Fruit fly (Drosophila melanogaster) whole organism, embryonic: ENCODE results near the gene mia.

Experiments
- Asciz ChIP-seq: fragments of 200-800 bp; sonication (Bioruptor generic); optimal IDR thresholded peaks from 2 replicates; lab custom pipeline; 2017; ENCODE audit warnings: missing biosample characterization, mild to moderate bottlenecking, missing genetic modification characterization, missing genetic modification reagents
- Awh ChIP-seq: fragments of 200-800 bp; sonication (Bioruptor generic); IDR thresholded peaks from 2 replicates; pipeline ENCODE4, ENCODE4 v1.3.6; 2022; ENCODE audit warnings: missing biosample characterization, missing genetic modification characterization
- CG11723 ChIP-seq: fragments of 200-800 bp; sonication (Bioruptor generic); optimal IDR thresholded peaks from 2 replicates; lab custom pipeline; 2017; ENCODE audit warnings: missing biosample characterization, mild to moderate bottlenecking, missing genetic modification characterization
- CG12071 ChIP-seq: fragments of 200-800 bp; sonication (Bioruptor generic); optimal IDR thresholded peaks from 3 replicates; lab custom pipeline; 2018; ENCODE audit warnings: missing biosample characterization, mild to moderate bottlenecking, missing genetic modification characterization
- CG14965 ChIP-seq: fragments of 200-800 bp; sonication (Bioruptor generic); optimal IDR thresholded peaks from 2 replicates; lab custom pipeline; 2016; ENCODE audit warnings: missing biosample characterization, missing genetic modification characterization, borderline replicate concordance
- CG1529 ChIP-seq: fragments of 200-800 bp; sonication (Bioruptor generic); optimal IDR thresholded peaks from 3 replicates; lab custom pipeline; 2018; ENCODE audit warnings: missing biosample characterization, missing genetic modification characterization
- CG1603 ChIP-seq: fragments of 200-800 bp; sonication (Bioruptor generic); optimal IDR thresholded peaks from 2 replicates; lab custom pipeline; 2019; ENCODE audit warnings: missing biosample characterization, mild to moderate bottlenecking, missing genetic modification characterization, moderate library complexity
- CG18599 ChIP-seq: fragments of 200-800 bp; sonication (Bioruptor generic); optimal IDR thresholded peaks from 3 replicates; lab custom pipeline; 2017; ENCODE audit warnings: missing biosample characterization, missing genetic modification characterization, mild to moderate bottlenecking, moderate library complexity, missing genetic modification reagents
- CG18619 ChIP-seq: fragments of 200-800 bp; sonication (Bioruptor generic); optimal IDR thresholded peaks from 3 replicates; lab custom pipeline; 2017; ENCODE audit warnings: missing biosample characterization, mild to moderate bottlenecking, missing genetic modification characterization
- CG2116 ChIP-seq: fragments of 200-800 bp; sonication (Bioruptor generic); optimal IDR thresholded peaks from 3 replicates; lab custom pipeline; 2018; ENCODE audit warnings: missing biosample characterization, mild to moderate bottlenecking, missing genetic modification characterization
- CG2875 ChIP-seq: fragments of 200-800 bp; sonication (Bioruptor generic); optimal IDR thresholded peaks from 2 replicates; lab custom pipeline; 2017; ENCODE audit warnings: missing biosample characterization, mild to moderate bottlenecking, missing genetic modification characterization, missing genetic modification reagents
- CG32532 ChIP-seq: fragments of 200-800 bp; sonication (Bioruptor generic); IDR thresholded peaks from 2 replicates; pipeline ENCODE4 v1.3.6; 2022; ENCODE audit warnings: missing biosample characterization, missing genetic modification characterization
- CG4820 ChIP-seq: fragments of 200-800 bp; sonication (Bioruptor generic); optimal IDR thresholded peaks from 3 replicates; lab custom pipeline; 2016; ENCODE audit warnings: missing biosample characterization, missing genetic modification characterization
- CG7357 ChIP-seq: fragments of 200-800 bp; sonication (Bioruptor generic); IDR thresholded peaks from 3 replicates; pipeline ENCODE4 v1.3.6; 2022; ENCODE audit warnings: missing biosample characterization, missing genetic modification characterization
- CG7786 ChIP-seq: fragments of 200-800 bp; sonication (Bioruptor generic); optimal IDR thresholded peaks from 2 replicates; lab custom pipeline; 2016; ENCODE audit warnings: missing biosample characterization, missing genetic modification characterization
- CG9797 ChIP-seq: fragments of 200-800 bp; sonication (Bioruptor generic); optimal IDR thresholded peaks from 3 replicates; lab custom pipeline; 2018; ENCODE audit warnings: missing biosample characterization, mild to moderate bottlenecking, missing genetic modification characterization
- CG9876 ChIP-seq: fragments of 200-800 bp; sonication (Bioruptor generic); optimal IDR thresholded peaks from 2 replicates; lab custom pipeline; 2016; ENCODE audit warnings: missing biosample characterization, missing genetic modification characterization
- CrebB ChIP-seq: fragments of 200-800 bp; sonication (Bioruptor generic); optimal IDR thresholded peaks from 3 replicates; lab custom pipeline; 2018; ENCODE audit warnings: missing biosample characterization, mild to moderate bottlenecking, missing genetic modification characterization
- Doc3 ChIP-seq: fragments of 200-800 bp; sonication (Bioruptor generic); IDR thresholded peaks from 3 replicates; pipeline ENCODE4 v1.3.6; 2022; ENCODE audit warnings: missing biosample characterization, missing genetic modification characterization; ENCODE audit not compliant: partially characterized antibody
- Dp ChIP-seq: fragments of 200-800 bp; sonication (Bioruptor generic); optimal IDR thresholded peaks from 2 replicates; lab custom pipeline; 2018; ENCODE audit warnings: missing biosample characterization, mild to moderate bottlenecking, missing genetic modification characterization, moderate library complexity
- HLH54F ChIP-seq: fragments of 200-800 bp; sonication (Bioruptor generic); optimal IDR thresholded peaks from 3 replicates; lab custom pipeline; 2016; ENCODE audit warnings: missing biosample characterization, missing genetic modification characterization
- HmgD ChIP-seq: fragments of 200-800 bp; sonication (Bioruptor generic); optimal IDR thresholded peaks from 3 replicates; lab custom pipeline; 2016; ENCODE audit warnings: missing biosample characterization, missing genetic modification characterization
- Hr39 ChIP-seq: fragments of >200 bp; optimal IDR thresholded peaks from 2 replicates; lab custom pipeline; 2017
- Mad ChIP-seq: fragments of 200-800 bp; sonication (Bioruptor generic); optimal IDR thresholded peaks from 2 replicates; lab custom pipeline; 2016; ENCODE audit warnings: missing biosample characterization, missing genetic modification characterization
- Pdp1 ChIP-seq, 2 experiments: fragments of 200-800 bp; sonication (Bioruptor generic); optimal IDR thresholded peaks; 3 replicates each; lab custom pipeline; 2016; ENCODE audit warnings: missing biosample characterization in 2 of 2, missing genetic modification characterization in 2 of 2, mild to moderate bottlenecking in 1 of 2, moderate library complexity in 1 of 2
- Sin3A ChIP-seq: fragments of >200 bp; optimal IDR thresholded peaks from 2 replicates; lab custom pipeline; 2018
- Spps ChIP-seq: fragments of 200-800 bp; sonication (Bioruptor generic); optimal IDR thresholded peaks from 2 replicates; lab custom pipeline; 2018; ENCODE audit warnings: missing biosample characterization, mild to moderate bottlenecking, missing genetic modification characterization
- TFAM ChIP-seq: fragments of 200-800 bp; sonication (Bioruptor generic); optimal IDR thresholded peaks from 2 replicates; lab custom pipeline; 2017; ENCODE audit warnings: missing biosample characterization, missing genetic modification characterization, inconsistent platforms
- bowl ChIP-seq: fragments of 200-800 bp; sonication (Bioruptor generic); IDR thresholded peaks from 2 replicates; pipeline ENCODE4 v1.3.6; 2022; ENCODE audit warnings: missing biosample characterization, missing genetic modification characterization
- cg ChIP-seq: fragments of 200-800 bp; sonication (Bioruptor generic); optimal IDR thresholded peaks from 3 replicates; lab custom pipeline; 2019; ENCODE audit warnings: missing biosample characterization, mild to moderate bottlenecking, missing genetic modification characterization, moderate library complexity
- chm ChIP-seq: fragments of 200-800 bp; sonication (Bioruptor generic); IDR thresholded peaks from 2 replicates; pipeline ENCODE4 v1.3.6; 2022; ENCODE audit warnings: missing biosample characterization, missing genetic modification characterization
- danr ChIP-seq: fragments of 200-800 bp; sonication (Bioruptor generic); IDR thresholded peaks from 2 replicates; pipeline ENCODE4 v1.3.6; 2022; ENCODE audit warnings: missing biosample characterization, missing genetic modification characterization
- dati ChIP-seq: fragments of 200-800 bp; sonication (Bioruptor generic); IDR thresholded peaks from 2 replicates; pipeline ENCODE4 v1.3.6; 2022; ENCODE audit warnings: missing biosample characterization, missing genetic modification characterization
- gcm ChIP-seq: fragments of 200-800 bp; sonication (Bioruptor generic); optimal IDR thresholded peaks from 2 replicates; lab custom pipeline; 2019; ENCODE audit warnings: missing biosample characterization, mild to moderate bottlenecking, missing genetic modification characterization, moderate library complexity
- gfzf ChIP-seq: fragments of 200-800 bp; sonication (Bioruptor generic); optimal IDR thresholded peaks from 2 replicates; lab custom pipeline; 2016; ENCODE audit warnings: missing biosample characterization, mild to moderate bottlenecking, missing genetic modification characterization, moderate library complexity
- h ChIP-seq: fragments of >200 bp; optimal IDR thresholded peaks from 2 replicates; lab custom pipeline; 2017
- hth ChIP-seq: fragments of >200 bp; optimal IDR thresholded peaks from 2 replicates; lab custom pipeline; 2017; ENCODE audit warnings: inconsistent platforms
- ind ChIP-seq: fragments of 200-800 bp; sonication (Bioruptor generic); optimal IDR thresholded peaks from 3 replicates; lab custom pipeline; 2016; ENCODE audit warnings: missing biosample characterization, missing genetic modification characterization
- lola ChIP-seq, 3 experiments: fragments of >200 bp in 2 of 3; fragments of 200-800 bp in 1 of 3; sonication (Bioruptor generic) in 1 of 3; optimal IDR thresholded peaks; 2 replicates each; lab custom pipeline; 2017 to 2019; ENCODE audit warnings: missing biosample characterization in 3 of 3, missing genetic modification characterization in 3 of 3, mild to moderate bottlenecking in 1 of 3, moderate library complexity in 1 of 3
- nerfin-1 ChIP-seq: fragments of 200-800 bp; sonication (Bioruptor generic); optimal IDR thresholded peaks from 3 replicates; lab custom pipeline; 2019; ENCODE audit warnings: missing biosample characterization, mild to moderate bottlenecking, missing genetic modification characterization, moderate library complexity
- pan ChIP-seq, 4 experiments: fragments of >200 bp in 3 of 4; fragments of 200-800 bp in 1 of 4; sonication (Bioruptor generic) in 1 of 4; optimal IDR thresholded peaks in 3 of 4; IDR thresholded peaks in 1 of 4; 2 replicates each; pipeline versions ENCODE4 v1.3.6 to Lab custom; 2017 to 2022; ENCODE audit warnings: missing biosample characterization in 2 of 4, missing genetic modification characterization in 2 of 4, mixed read lengths in 1 of 4
- pfk ChIP-seq: fragments of 200-800 bp; sonication (Bioruptor generic); optimal IDR thresholded peaks from 2 replicates; lab custom pipeline; 2018; ENCODE audit warnings: missing biosample characterization, mild to moderate bottlenecking, missing genetic modification characterization, moderate library complexity
- ro ChIP-seq: fragments of 200-800 bp; sonication (Bioruptor generic); IDR thresholded peaks from 2 replicates; pipeline ENCODE4 v1.3.6; 2022; ENCODE audit warnings: missing biosample characterization, missing genetic modification characterization
- salm ChIP-seq: fragments of 200-800 bp; sonication (Bioruptor generic); optimal IDR thresholded peaks from 2 replicates; lab custom pipeline; 2018; ENCODE audit warnings: missing biosample characterization, mild to moderate bottlenecking, missing genetic modification characterization
- sim ChIP-seq: fragments of 200-800 bp; sonication (Bioruptor generic); IDR thresholded peaks from 2 replicates; pipeline ENCODE4 v1.3.6; 2022; ENCODE audit warnings: missing biosample characterization, missing genetic modification characterization
- sug ChIP-seq: fragments of 200-800 bp; optimal IDR thresholded peaks from 2 replicates; lab custom pipeline; 2019; ENCODE audit warnings: missing biosample characterization, mild to moderate bottlenecking, missing genetic modification characterization, moderate library complexity
- trem ChIP-seq: fragments of 200-800 bp; optimal IDR thresholded peaks from 3 replicates; lab custom pipeline; 2019; ENCODE audit warnings: missing biosample characterization, mild to moderate bottlenecking, missing genetic modification characterization, moderate library complexity
- ttk ChIP-seq: fragments of 200-800 bp; sonication (Bioruptor generic); IDR thresholded peaks from 2 replicates; pipeline ENCODE4 v2.1.2; 2022; ENCODE audit warnings: missing biosample characterization, missing genetic modification characterization
- usp ChIP-seq: fragments of >200 bp; optimal IDR thresholded peaks from 2 replicates; lab custom pipeline; 2017; ENCODE audit warnings: missing biosample characterization, missing genetic modification characterization
- wdn ChIP-seq: fragments of 200-800 bp; sonication (Bioruptor generic); IDR thresholded peaks from 2 replicates; pipeline ENCODE4 v1.3.6; 2022; ENCODE audit warnings: missing biosample characterization, missing genetic modification characterization
- zen2 ChIP-seq: fragments of 200-800 bp; sonication (Bioruptor generic); IDR thresholded peaks from 3 replicates; pipeline ENCODE4 v1.3.6; 2022; ENCODE audit warnings: missing biosample characterization, missing genetic modification characterization; ENCODE audit not compliant: partially characterized antibody

Gene mia

DNA sequence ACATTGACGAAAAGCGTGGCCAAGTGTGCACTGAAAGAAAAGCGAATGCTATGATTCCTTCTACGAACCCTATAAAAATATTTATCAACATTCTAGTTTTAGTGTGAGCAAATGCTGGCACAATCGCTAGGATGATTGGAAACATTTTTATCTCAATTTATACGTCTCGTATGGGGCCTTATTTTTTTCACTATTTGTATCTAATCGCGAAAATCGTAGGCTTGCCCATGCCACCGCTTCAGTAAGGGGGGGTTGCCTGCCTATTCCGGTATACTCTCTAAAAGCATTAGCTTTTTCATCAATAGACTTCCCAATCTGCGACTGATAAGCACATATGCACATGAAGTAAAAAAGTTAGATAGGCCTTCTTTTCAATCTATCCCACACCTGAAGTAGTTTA lies 14.7 kb upstream of the mia start (continued):
- TF ChIP-seq salm (tag; lab: Kevin White, UChicago), result peak; percentile 73
- TF ChIP-seq sug (tag; lab: Kevin White, UChicago), result peak; percentile 95
- TF ChIP-seq sim, result peak; percentile 72
- TF ChIP-seq Pdp1 (GFP tag; optimal IDR thresholded peaks at IDR 0.05; lab: Kevin White, UChicago), result peak; percentile 74 to 78
- TF ChIP-seq gcm (GFP tag; lab: Kevin White, UChicago), result peak; percentile 56
- no peak for TF ChIP-seq cg
- TF ChIP-seq CG14965 (GFP tag; lab: Kevin White, UChicago), result peak; percentile 36
- TF ChIP-seq TFAM (GFP tag; lab: Kevin White, UChicago), result no peak
- TF ChIP-seq h, result no peak
- peak; percentile 78 for TF ChIP-seq Asciz
- no peak for TF ChIP-seq Doc3
- TF ChIP-seq trem, result no peak
- peak; percentile 67; the same call in 1 of the 2 replicates for TF ChIP-seq danr (GFP tag; lab: Robert Waterston, UW)
- no peak for TF ChIP-seq pfk (GFP tag; lab: Kevin White, UChicago)
- TF ChIP-seq lola (GFP tag; optimal IDR thresholded peaks at IDR 0.05; lab: Kevin White, UChicago), result no peak
- TF ChIP-seq bowl (GFP tag; lab: Robert Waterston, UW), result peak; percentile 71
- peak; percentile 36; the same call in 1 of the 2 replicates for TF ChIP-seq ro (GFP tag; lab: Robert Waterston, UW)
- TF ChIP-seq ttk (GFP tag; lab: Robert Waterston, UW), result peak; percentile 84
- peak; percentile 60 for TF ChIP-seq nerfin-1 (tag; lab: Kevin White, UChicago)
- TF ChIP-seq gfzf, result no peak
- peak; percentile 68; the same call in 2 of the 3 replicates for TF ChIP-seq CG7357
- peak; percentile 9 for TF ChIP-seq CG2116 (GFP tag; lab: Kevin White, UChicago)
- no peak for TF ChIP-seq HmgD (GFP tag; lab: Kevin White, UChicago)
- peak; percentile 53 for TF ChIP-seq CrebB (tag; lab: Kevin White, UChicago)
- no peak for TF ChIP-seq zen2 (GFP tag; lab: Robert Waterston, UW)
- peak; percentile 70 for TF ChIP-seq CG1529 (GFP tag; lab: Kevin White, UChicago)
- no peak for TF ChIP-seq Dp (GFP tag; lab: Kevin White, UChicago)
- peak; percentile 84; the same call in 1 of the 2 replicates for TF ChIP-seq wdn (GFP tag; lab: Robert Waterston, UW)
- TF ChIP-seq CG9876 (GFP tag; lab: Kevin White, UChicago), result peak; percentile 6
- peak; percentile 73; the same call in 1 of the 2 replicates for TF ChIP-seq chm (GFP tag; lab: Robert Waterston, UW)
- peak; percentile 65 for TF ChIP-seq CG4820 (GFP tag; lab: Kevin White, UChicago)
- TF ChIP-seq HLH54F, result peak; percentile 80
- peak; percentile 61 for TF ChIP-seq CG18619 (GFP tag; lab: Kevin White, UChicago)
- peak; percentile 5 for TF ChIP-seq CG9797 (GFP tag; lab: Kevin White, UChicago)
- TF ChIP-seq CG32532 (GFP tag; lab: Robert Waterston, UW), result peak; percentile 89
- TF ChIP-seq usp (GFP tag; lab: Kevin White, UChicago), result no peak
- no peak for TF ChIP-seq Hr39
- peak; percentile 80 for TF ChIP-seq Mad
- no peak for TF ChIP-seq pan (optimal IDR thresholded peaks at IDR 0.05; lab: Kevin White, UChicago)
- peak in 1 of 2 experiments; percentile 94 for TF ChIP-seq pan (GFP tag; optimal IDR thresholded peaks at IDR 0.05 in 1 of 2, IDR thresholded peaks at IDR 0.05 in 1 of 2)
- peak; percentile 82 for TF ChIP-seq dati (GFP tag; lab: Robert Waterston, UW)
- TF ChIP-seq CG18599 (GFP tag; lab: Kevin White, UChicago), result peak; percentile 91
- peak; percentile 32 for TF ChIP-seq Spps
- peak; percentile 62 for TF ChIP-seq CG11723 (GFP tag; lab: Kevin White, UChicago)
- peak; percentile 78 for TF ChIP-seq ind (GFP tag; lab: Kevin White, UChicago)
- TF ChIP-seq CG7786 (GFP tag; lab: Kevin White, UChicago), result peak; percentile 83
- TF ChIP-seq hth (lab: Kevin White, UChicago), result no peak
- no peak for TF ChIP-seq Sin3A
- TF ChIP-seq Awh (GFP tag; lab: Robert Waterston, UW), result peak; percentile 85
- TF ChIP-seq CG1603 (tag; lab: Kevin White, UChicago), result peak; percentile 77
- peak; percentile 78 for TF ChIP-seq CG12071 (GFP tag; lab: Kevin White, UChicago)
- TF ChIP-seq CG2875 (GFP tag; lab: Kevin White, UChicago), result peak; percentile 40
